Fruit fly (Drosophila melanogaster) whole organism, embryonic: ENCODE results near the gene kat80.

ENCODE experiments used
- ATbp ChIP-seq: fragments of 200-800 bp; sonication (Bioruptor generic); optimal IDR thresholded peaks from 2 replicates; lab custom pipeline; 2017; ENCODE audit warnings: missing biosample characterization, mild to moderate bottlenecking, missing genetic modification characterization, missing genetic modification reagents
- Ada2b ChIP-seq: fragments of 200-800 bp; sonication (Bioruptor generic); IDR thresholded peaks from 2 replicates; pipeline ENCODE4 v1.3.6; 2022; ENCODE audit warnings: missing biosample characterization, missing genetic modification characterization
- Asciz ChIP-seq: fragments of 200-800 bp; sonication (Bioruptor generic); optimal IDR thresholded peaks from 2 replicates; lab custom pipeline; 2017; ENCODE audit warnings: missing biosample characterization, mild to moderate bottlenecking, missing genetic modification characterization, missing genetic modification reagents
- Atf-2 ChIP-seq: fragments of 200-800 bp; sonication (Bioruptor generic); optimal IDR thresholded peaks from 2 replicates; lab custom pipeline; 2016; ENCODE audit warnings: missing biosample characterization, missing genetic modification characterization
- CG1024 ChIP-seq: fragments of 200-800 bp; sonication (Bioruptor generic); IDR thresholded peaks from 2 replicates; pipeline ENCODE4 v1.3.6; 2022; ENCODE audit warnings: missing biosample characterization, missing genetic modification characterization
- CG10274 ChIP-seq: fragments of 200-800 bp; sonication (Bioruptor generic); optimal IDR thresholded peaks from 3 replicates; lab custom pipeline; 2017; ENCODE audit warnings: missing biosample characterization, mild to moderate bottlenecking, missing genetic modification characterization
- CG10431 ChIP-seq: fragments of 200-800 bp; sonication (Bioruptor generic); optimal IDR thresholded peaks from 3 replicates; lab custom pipeline; 2018; ENCODE audit warnings: missing biosample characterization, mild to moderate bottlenecking, missing genetic modification characterization
- CG11696 ChIP-seq: fragments of 200-800 bp; sonication (Bioruptor generic); IDR thresholded peaks from 2 replicates; pipeline ENCODE4 v1.3.6; 2022; ENCODE audit warnings: missing biosample characterization, missing genetic modification characterization
- CG12769 ChIP-seq: fragments of 200-800 bp; sonication (Bioruptor generic); optimal IDR thresholded peaks from 2 replicates; lab custom pipeline; 2019; ENCODE audit warnings: missing biosample characterization, mild to moderate bottlenecking, missing genetic modification characterization, moderate library complexity
- CG15073 ChIP-seq: fragments of 200-800 bp; sonication (Bioruptor generic); optimal IDR thresholded peaks from 2 replicates; lab custom pipeline; 2016; ENCODE audit warnings: missing biosample characterization, missing genetic modification characterization
- CG15269 ChIP-seq: fragments of 200-800 bp; sonication (Bioruptor generic); optimal IDR thresholded peaks from 2 replicates; lab custom pipeline; 2018; ENCODE audit warnings: missing biosample characterization, mild to moderate bottlenecking, missing genetic modification characterization, moderate library complexity
- CG16815 ChIP-seq: fragments of 200-800 bp; sonication (Bioruptor generic); optimal IDR thresholded peaks from 3 replicates; lab custom pipeline; 2017; ENCODE audit warnings: missing biosample characterization, mild to moderate bottlenecking, missing genetic modification characterization
- CG17328 ChIP-seq: fragments of 200-800 bp; sonication (Bioruptor generic); IDR thresholded peaks from 2 replicates; pipeline ENCODE4 v1.3.6; 2022; ENCODE audit warnings: missing biosample characterization, missing genetic modification characterization
- CG5953 ChIP-seq: fragments of 200-800 bp; sonication (Bioruptor generic); IDR thresholded peaks from 2 replicates; pipeline ENCODE4 v1.3.6; 2022; ENCODE audit warnings: missing biosample characterization, missing genetic modification characterization
- CG7357 ChIP-seq: fragments of 200-800 bp; sonication (Bioruptor generic); IDR thresholded peaks from 3 replicates; pipeline ENCODE4 v1.3.6; 2022; ENCODE audit warnings: missing biosample characterization, missing genetic modification characterization
- CG7556 ChIP-seq: fragments of 200-800 bp; sonication (Bioruptor generic); optimal IDR thresholded peaks from 2 replicates; lab custom pipeline; 2017; ENCODE audit warnings: missing biosample characterization, mild to moderate bottlenecking, missing genetic modification characterization
- CG7963 ChIP-seq: fragments of 200-800 bp; sonication (Bioruptor generic); IDR thresholded peaks from 3 replicates; pipeline ENCODE4 v1.3.6; 2022; ENCODE audit warnings: missing biosample characterization, missing genetic modification characterization; ENCODE audit not compliant: partially characterized antibody
- CG8478 ChIP-seq: fragments of >200 bp; optimal IDR thresholded peaks from 2 replicates; lab custom pipeline; 2018
- CG9727 ChIP-seq: fragments of 200-800 bp; sonication (Bioruptor generic); optimal IDR thresholded peaks from 3 replicates; lab custom pipeline; 2017; ENCODE audit warnings: missing biosample characterization, mild to moderate bottlenecking, missing genetic modification characterization
- CTCF ChIP-seq: fragments of 200-800 bp; sonication (Bioruptor generic); optimal IDR thresholded peaks from 2 replicates; lab custom pipeline; 2017; ENCODE audit warnings: missing biosample characterization, mild to moderate bottlenecking, missing genetic modification characterization, moderate library complexity
- Doc2 ChIP-seq: fragments of 200-800 bp; sonication (Bioruptor generic); IDR thresholded peaks from 2 replicates; pipeline ENCODE4 v1.3.6; 2022; ENCODE audit warnings: missing biosample characterization, missing genetic modification characterization
- Doc3 ChIP-seq: fragments of 200-800 bp; sonication (Bioruptor generic); IDR thresholded peaks from 3 replicates; pipeline ENCODE4 v1.3.6; 2022; ENCODE audit warnings: missing biosample characterization, missing genetic modification characterization; ENCODE audit not compliant: partially characterized antibody
- E2f2 ChIP-seq: fragments of 200-800 bp; sonication (Bioruptor generic); IDR thresholded peaks from 2 replicates; pipeline ENCODE4 v1.3.6; 2022; ENCODE audit warnings: missing biosample characterization, missing genetic modification characterization
- Gsc ChIP-seq: fragments of 200-800 bp; sonication (Bioruptor generic); IDR thresholded peaks from 2 replicates; pipeline ENCODE4 v1.3.6; 2022; ENCODE audit warnings: missing biosample characterization, missing genetic modification characterization
- H15 ChIP-seq: fragments of 200-800 bp; sonication (Bioruptor generic); IDR thresholded peaks from 3 replicates; pipeline ENCODE4 v1.3.6; 2022; ENCODE audit warnings: missing biosample characterization, missing genetic modification characterization
- HLHmδ ChIP-seq: fragments of 200-800 bp; sonication (Bioruptor generic); optimal IDR thresholded peaks from 2 replicates; lab custom pipeline; 2018; ENCODE audit warnings: missing biosample characterization, mild to moderate bottlenecking, missing genetic modification characterization, moderate library complexity
- HmgD ChIP-seq: fragments of 200-800 bp; sonication (Bioruptor generic); optimal IDR thresholded peaks from 3 replicates; lab custom pipeline; 2016; ENCODE audit warnings: missing biosample characterization, missing genetic modification characterization
- Hr3 ChIP-seq: fragments of 200-800 bp; sonication (Bioruptor generic); optimal IDR thresholded peaks from 3 replicates; lab custom pipeline; 2016; ENCODE audit warnings: missing biosample characterization, missing genetic modification characterization
- Hr78 ChIP-seq, 2 experiments: fragments of 200-800 bp in 1 of 2; fragments of >200 bp in 1 of 2; sonication (Bioruptor generic) in 1 of 2; optimal IDR thresholded peaks; 2 replicates each; lab custom pipeline; 2017 to 2019; ENCODE audit warnings: missing biosample characterization in 2 of 2, missing genetic modification characterization in 2 of 2, mild to moderate bottlenecking in 1 of 2, moderate library complexity in 1 of 2
- Mad ChIP-seq: fragments of 200-800 bp; sonication (Bioruptor generic); optimal IDR thresholded peaks from 2 replicates; lab custom pipeline; 2016; ENCODE audit warnings: missing biosample characterization, missing genetic modification characterization
- Max ChIP-seq: fragments of 200-800 bp; sonication (Bioruptor generic); optimal IDR thresholded peaks from 2 replicates; lab custom pipeline; 2016; ENCODE audit warnings: missing biosample characterization, mild to moderate bottlenecking, missing genetic modification characterization
- Mes4 ChIP-seq: fragments of 200-800 bp; sonication (Bioruptor generic); optimal IDR thresholded peaks from 2 replicates; lab custom pipeline; 2016; ENCODE audit warnings: missing biosample characterization, missing genetic modification characterization
- NfI ChIP-seq: fragments of 200-800 bp; sonication (Bioruptor generic); optimal IDR thresholded peaks from 3 replicates; lab custom pipeline; 2018; ENCODE audit warnings: missing biosample characterization, mild to moderate bottlenecking, missing genetic modification characterization, moderate library complexity
- Optix ChIP-seq: fragments of 200-800 bp; sonication (Bioruptor generic); IDR thresholded peaks from 3 replicates; pipeline ENCODE4 v1.3.6; 2022; ENCODE audit warnings: missing biosample characterization, missing genetic modification characterization
- PHDP ChIP-seq: fragments of 200-800 bp; sonication (Bioruptor generic); optimal IDR thresholded peaks from 3 replicates; lab custom pipeline; 2018; ENCODE audit warnings: missing biosample characterization, mild to moderate bottlenecking, missing genetic modification characterization, moderate library complexity
- Sox102F ChIP-seq: fragments of 200-800 bp; sonication (Bioruptor generic); optimal IDR thresholded peaks from 2 replicates; lab custom pipeline; 2018; ENCODE audit warnings: missing biosample characterization, mild to moderate bottlenecking, missing genetic modification characterization, moderate library complexity
- Trl ChIP-seq, 3 experiments: fragments of >200 bp in 2 of 3; fragments of 200-800 bp in 1 of 3; sonication (Bioruptor generic) in 1 of 3; optimal IDR thresholded peaks; 2 replicates in 1 of 3; 3 replicates in 2 of 3; lab custom pipeline; 2016 to 2017; ENCODE audit warnings: missing biosample characterization in 1 of 3, missing genetic modification characterization in 1 of 3
- bab2 ChIP-seq: fragments of 200-800 bp; sonication (Bioruptor generic); optimal IDR thresholded peaks from 2 replicates; lab custom pipeline; 2016; ENCODE audit warnings: missing biosample characterization, missing genetic modification characterization
- cad ChIP-seq: fragments of >200 bp; optimal IDR thresholded peaks from 2 replicates; lab custom pipeline; 2017; ENCODE audit warnings: missing biosample characterization, missing genetic modification characterization
- crc ChIP-seq: fragments of 200-800 bp; sonication (Bioruptor generic); optimal IDR thresholded peaks from 2 replicates; lab custom pipeline; 2016; ENCODE audit warnings: missing biosample characterization, missing genetic modification characterization
- crol ChIP-seq: fragments of 200-800 bp; sonication (Bioruptor generic); IDR thresholded peaks from 2 replicates; pipeline ENCODE4 v1.3.6; 2022; ENCODE audit warnings: missing biosample characterization, missing genetic modification characterization
- hb ChIP-seq: fragments of 200-800 bp; sonication (Bioruptor generic); IDR thresholded peaks from 3 replicates; pipeline ENCODE4 v1.3.6; 2022; ENCODE audit warnings: missing biosample characterization, missing genetic modification characterization; ENCODE audit not compliant: partially characterized antibody
- hkb ChIP-seq, 2 experiments: fragments of 200-800 bp in 1 of 2; fragments of >200 bp in 1 of 2; sonication (Bioruptor generic) in 1 of 2; IDR thresholded peaks in 1 of 2; optimal IDR thresholded peaks in 1 of 2; 2 replicates each; pipeline versions ENCODE4 v1.3.6 to Lab custom; 2017 to 2022; ENCODE audit warnings: missing biosample characterization in 1 of 2, missing genetic modification characterization in 1 of 2
- hth ChIP-seq: fragments of >200 bp; optimal IDR thresholded peaks from 2 replicates; lab custom pipeline; 2017; ENCODE audit warnings: inconsistent platforms
- ind ChIP-seq: fragments of 200-800 bp; sonication (Bioruptor generic); optimal IDR thresholded peaks from 3 replicates; lab custom pipeline; 2016; ENCODE audit warnings: missing biosample characterization, missing genetic modification characterization
- lbe ChIP-seq: fragments of 200-800 bp; sonication (Bioruptor generic); optimal IDR thresholded peaks from 2 replicates; lab custom pipeline; 2016; ENCODE audit warnings: missing biosample characterization, mild to moderate bottlenecking, missing genetic modification characterization
- mirr ChIP-seq: fragments of 200-800 bp; sonication (Bioruptor generic); optimal IDR thresholded peaks from 3 replicates; lab custom pipeline; 2018; ENCODE audit warnings: missing biosample characterization, mild to moderate bottlenecking, missing genetic modification characterization
- otp ChIP-seq: fragments of 200-800 bp; sonication (Bioruptor generic); IDR thresholded peaks from 3 replicates; pipeline ENCODE4, ENCODE4 v1.3.6; 2022; ENCODE audit warnings: missing biosample characterization, missing genetic modification characterization
- pb ChIP-seq: fragments of 200-800 bp; sonication (Bioruptor generic); optimal IDR thresholded peaks from 3 replicates; lab custom pipeline; 2016; ENCODE audit warnings: missing biosample characterization, missing genetic modification characterization
- psq ChIP-seq: fragments of 200-800 bp; sonication (Bioruptor generic); optimal IDR thresholded peaks from 2 replicates; lab custom pipeline; 2017; ENCODE audit warnings: missing biosample characterization, missing genetic modification characterization
- scrt ChIP-seq: fragments of 200-800 bp; sonication (Bioruptor generic); optimal IDR thresholded peaks from 2 replicates; lab custom pipeline; 2018; ENCODE audit warnings: missing biosample characterization, mild to moderate bottlenecking, missing genetic modification characterization, moderate library complexity

The kat80 gene

dm6 chrX:16263415-16263814 is 12.6 kb downstream of the kat80 start (continued):
- TF ChIP-seq CG15269 (tag; lab: Kevin White, UChicago) (peak; percentile 80), scrt (peak; percentile 74), Hr3 (GFP tag; lab: Kevin White, UChicago) (peak; percentile 66), HLHmδ (GFP tag; lab: Kevin White, UChicago) (no peak), HmgD (GFP tag; lab: Kevin White, UChicago) (no peak), E2f2 (GFP tag; lab: Robert Waterston, UW) (peak; percentile 55; the same call in 1 of the 2 replicates), PHDP (tag; lab: Kevin White, UChicago) (peak; percentile 82), Max (GFP tag; lab: Kevin White, UChicago) (peak; percentile 76), Doc2 (GFP tag; lab: Robert Waterston, UW) (no peak), CG7357 (GFP tag; lab: Robert Waterston, UW) (peak; percentile 57; the same call in 1 of the 3 replicates), H15 (GFP tag; lab: Robert Waterston, UW) (peak; percentile 75; the same call in 2 of the 3 replicates), psq (no peak), Asciz (GFP tag; lab: Kevin White, UChicago) (peak; percentile 67), CG11696 (GFP tag; lab: Robert Waterston, UW) (peak; percentile 88), CG7556 (GFP tag; lab: Kevin White, UChicago) (peak; percentile 81), CG1024 (GFP tag; lab: Robert Waterston, UW) (peak; percentile 58; the same call in 1 of the 2 replicates), Trl (optimal IDR thresholded peaks at IDR 0.05; lab: Kevin White, UChicago) (no peak), Trl (GFP tag; optimal IDR thresholded peaks at IDR 0.05; lab: Kevin White, UChicago) (peak; percentile 46), Doc3 (no peak), bab2 (GFP tag; lab: Kevin White, UChicago) (peak; percentile 46), Optix (peak; percentile 66; the same call in 1 of the 3 replicates), CTCF (no peak), CG15073 (GFP tag; lab: Kevin White, UChicago) (peak; percentile 38), mirr (GFP tag; lab: Kevin White, UChicago) (peak; percentile 35), Ada2b (peak; percentile 85), ind (peak; percentile 69), cad (GFP tag; lab: Kevin White, UChicago) (no peak), otp (GFP tag; lab: Robert Waterston, UW) (peak; percentile 77; the same call in 2 of the 3 replicates), CG5953 (GFP tag; lab: Robert Waterston, UW) (no peak), CG17328 (GFP tag; lab: Robert Waterston, UW) (peak; percentile 92), Hr78 (GFP tag; optimal IDR thresholded peaks at IDR 0.05; lab: Kevin White, UChicago) (peak in 1 of 2 experiments; percentile 24), Atf-2 (no peak), CG10274 (GFP tag; lab: Kevin White, UChicago) (peak; percentile 31), CG9727 (GFP tag; lab: Kevin White, UChicago) (peak; percentile 81), ATbp (GFP tag; lab: Kevin White, UChicago) (peak; percentile 72), CG7963 (GFP tag; lab: Robert Waterston, UW) (no peak), CG8478 (lab: Kevin White, UChicago) (no peak), CG16815 (GFP tag; lab: Kevin White, UChicago) (peak; percentile 67), Gsc (GFP tag; lab: Robert Waterston, UW) (peak; percentile 65), Sox102F (GFP tag; lab: Kevin White, UChicago) (peak; percentile 78), hb (GFP tag; lab: Robert Waterston, UW) (no peak), NfI (peak; percentile 70), Mad (GFP tag; lab: Kevin White, UChicago) (peak; percentile 37), hkb (optimal IDR thresholded peaks at IDR 0.05; lab: Kevin White, UChicago) (no peak), hkb (GFP tag; IDR thresholded peaks at IDR 0.05; lab: Robert Waterston, UW) (peak; percentile 89), hth (lab: Kevin White, UChicago) (no peak), lbe (GFP tag; lab: Kevin White, UChicago) (no peak), pb (GFP tag; lab: Kevin White, UChicago) (no peak), crol (no peak), CG12769 (tag; lab: Kevin White, UChicago) (peak; percentile 87), CG10431 (GFP tag; lab: Kevin White, UChicago) (no peak), crc (GFP tag; lab: Kevin White, UChicago) (no peak), Mes4 (peak; percentile 18)
